Fruit fly (Drosophila melanogaster) S2 (cell line): ENCODE measurements around the gene CG9672.

Source experiments
- CG8478 ChIP-seq: fragments of >200 bp; optimal IDR thresholded peaks from 2 replicates; lab custom pipeline; 2018
- CTCF ChIP-seq, 2 experiments: fragments of >200 bp; optimal IDR thresholded peaks; 2 replicates each; lab custom pipeline; 2018

- TF ChIP-seq CTCF (optimal IDR thresholded peaks at IDR 0.05; lab: Kevin White, UChicago) (no peak), CG8478 (lab: Kevin White, UChicago) (no peak)
Observed at dm6 chrX:16718169-16718723, 11.6 kb upstream of the CG9672 start.
